Worm (Caenorhabditis elegans): ENCODE measurements around the gene R13H4.2.

- TF ChIP-seq him-1 (tag; optimal IDR thresholded peaks at IDR 0.05) (no peak), W03F9.2 (tag; optimal IDR thresholded peaks at IDR 0.05) (no peak), dao-5 (tag; optimal IDR thresholded peaks at IDR 0.05) (no peak)
These were observed 48.9 kb upstream of the R13H4.2 start, which contains the start of gene F55A11.7 for ce11 chrV:11787258-11787657.
